Fruit fly (Drosophila melanogaster): ENCODE data around the gene NUCB1.

Gene NUCB1

dm6 chr3L:17842892-17843703 is 41.0 kb upstream of the NUCB1 start, which contains the start of gene CG5567 (continued):
- no peak for TF ChIP-seq fkh (GFP tag; optimal IDR thresholded peaks at IDR 0.05)
- no peak for TF ChIP-seq lz (GFP tag; optimal IDR thresholded peaks at IDR 0.05)
- TF ChIP-seq CG11902 (GFP tag; optimal IDR thresholded peaks at IDR 0.05): no peak
- no peak for TF ChIP-seq Eip75B (GFP tag; optimal IDR thresholded peaks at IDR 0.05)
- TF ChIP-seq CG31627 (GFP tag; optimal IDR thresholded peaks at IDR 0.05): no peak
- no peak for TF ChIP-seq CG9139 (GFP tag; optimal IDR thresholded peaks at IDR 0.05)
- TF ChIP-seq CG10669 (GFP tag; optimal IDR thresholded peaks at IDR 0.05): no peak
- TF ChIP-seq svp (GFP tag): peak; percentile 72
- no peak for TF ChIP-seq pdm3 (GFP tag; optimal IDR thresholded peaks at IDR 0.05)
- TF ChIP-seq Sox15 (GFP tag; optimal IDR thresholded peaks at IDR 0.05): no peak
- TF ChIP-seq CG6276 (GFP tag; optimal IDR thresholded peaks at IDR 0.05): no peak
- no peak for TF ChIP-seq Blimp-1 (GFP tag; optimal IDR thresholded peaks at IDR 0.05)
- TF ChIP-seq CG15336 (GFP tag; IDR thresholded peaks at IDR 0.05): no peak
- no peak for TF ChIP-seq Hr39 (GFP tag; optimal IDR thresholded peaks at IDR 0.05)
- no peak for TF ChIP-seq dac (GFP tag; optimal IDR thresholded peaks at IDR 0.05)
- no peak for TF ChIP-seq cyc (GFP tag; optimal IDR thresholded peaks at IDR 0.05)

- TF ChIP-seq Hr38 (GFP tag; optimal IDR thresholded peaks at IDR 0.05) (no peak), acj6 (GFP tag; optimal IDR thresholded peaks at IDR 0.05) (no peak), esn (GFP tag; optimal IDR thresholded peaks at IDR 0.05) (no peak), CG3032 (tag; optimal IDR thresholded peaks at IDR 0.05) (no peak), Sox15 (GFP tag; optimal IDR thresholded peaks at IDR 0.05) (no peak), fkh (GFP tag; optimal IDR thresholded peaks at IDR 0.05) (no peak), CG6792 (GFP tag; optimal IDR thresholded peaks at IDR 0.05) (no peak), Eip75B (GFP tag; optimal IDR thresholded peaks at IDR 0.05) (no peak), CG32006 (GFP tag; optimal IDR thresholded peaks at IDR 0.05) (no peak), Eip93F (GFP tag; optimal IDR thresholded peaks at IDR 0.05) (no peak), topi (GFP tag; optimal IDR thresholded peaks at IDR 0.05) (no peak), CG6808 (GFP tag; optimal IDR thresholded peaks at IDR 0.05) (no peak), svp (GFP tag) (peak; percentile 95), OdsH (GFP tag; optimal IDR thresholded peaks at IDR 0.05) (no peak), CG11762 (GFP tag; optimal IDR thresholded peaks at IDR 0.05; ENCODE audit: insufficient read depth) (no peak), achi (GFP tag; optimal IDR thresholded peaks at IDR 0.05) (no peak), net (GFP tag; optimal IDR thresholded peaks at IDR 0.05) (no peak), salr (GFP tag; optimal IDR thresholded peaks at IDR 0.05) (no peak), eg (GFP tag; IDR thresholded peaks at IDR 0.05) (peak; percentile 6; the same call in 1 of the 3 replicates), CG10669 (GFP tag; optimal IDR thresholded peaks at IDR 0.05) (no peak), CG3919 (GFP tag; optimal IDR thresholded peaks at IDR 0.05) (peak; percentile 18), CG1621 (tag; optimal IDR thresholded peaks at IDR 0.05) (no peak), Sox14 (GFP tag; optimal IDR thresholded peaks at IDR 0.05) (peak; percentile 32), vri (GFP tag; optimal IDR thresholded peaks at IDR 0.05) (peak; percentile 42), Eip78C (GFP tag) (peak; percentile 63), CG34406 (GFP tag; optimal IDR thresholded peaks at IDR 0.05) (peak; percentile 3), dac (GFP tag; optimal IDR thresholded peaks at IDR 0.05) (no peak), Hr4 (GFP tag; optimal IDR thresholded peaks at IDR 0.05) (peak; percentile 13), lz (GFP tag; optimal IDR thresholded peaks at IDR 0.05) (no peak), CG7368 (GFP tag; optimal IDR thresholded peaks at IDR 0.05) (no peak), CG11294 (GFP tag; IDR thresholded peaks at IDR 0.05) (no peak), Gug (GFP tag; IDR thresholded peaks at IDR 0.05) (no peak), pdm3 (GFP tag; optimal IDR thresholded peaks at IDR 0.05) (peak; percentile 13), CG16779 (tag; optimal IDR thresholded peaks at IDR 0.05) (peak; percentile 8), CG8319 (GFP tag; optimal IDR thresholded peaks at IDR 0.05) (no peak), CG6854 (GFP tag; optimal IDR thresholded peaks at IDR 0.05) (no peak), fd85E (GFP tag; optimal IDR thresholded peaks at IDR 0.05) (no peak), ss (GFP tag; optimal IDR thresholded peaks at IDR 0.05) (no peak), Met (GFP tag; optimal IDR thresholded peaks at IDR 0.05) (peak; percentile 29), cyc (GFP tag; optimal IDR thresholded peaks at IDR 0.05) (no peak), CG4318 (GFP tag; optimal IDR thresholded peaks at IDR 0.05) (no peak), CG31627 (GFP tag; optimal IDR thresholded peaks at IDR 0.05) (no peak)
Observed at dm6 chr3L:17841085-17841606, 39.1 kb upstream of the NUCB1 start, which contains the start of gene CG5577. CG5577 (minus strand) TSS chr3L:17841427.
